5 worm cellular contexts compared by ENCODE assay signal in the genomic region with DNA sequence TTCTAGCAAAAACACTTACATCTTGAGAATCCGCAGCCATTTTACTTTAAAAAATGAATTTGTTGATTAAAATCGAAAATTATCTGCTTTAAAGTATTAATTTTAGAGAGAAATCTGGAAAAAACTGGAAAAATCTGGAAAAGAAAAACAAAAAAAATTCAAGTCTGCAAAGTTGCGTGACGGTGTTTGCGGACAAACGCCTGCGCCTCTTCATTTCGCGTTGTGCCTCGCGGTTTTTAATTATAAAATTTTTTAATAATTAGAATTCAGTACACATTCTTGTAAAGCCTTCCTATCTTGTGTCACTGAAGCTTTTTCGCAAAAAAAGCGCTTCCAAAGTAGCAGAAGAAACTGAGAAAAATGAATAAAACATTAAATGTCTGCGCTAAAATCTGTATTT.
TF ChIP-seq lines count a peak whose summit lies in the region.

A gene (minus strand): TSS at position 109 of the 400 bp plus-strand sequence.

TF ChIP-seq in whole organism, L1 larva, 84 proteins besides CTCF, POLR2A, EP300 and RAD21 (continues in another document):
- TF ChIP-seq grh-1 (GFP tag; IDR thresholded peaks at IDR 0.05; lab: Robert Waterston, UW) (0 out of 2 replicates have a peak, but pooled peaks have one; percentile 17), lir-3 (tag; optimal IDR thresholded peaks at IDR 0.05; lab: Kevin White, UChicago; ENCODE audit: poor library complexity) (no peak), tbx-2 (tag; optimal IDR thresholded peaks at IDR 0.05; lab: Kevin White, UChicago) (peak; percentile 69), fos-1 (tag; optimal IDR thresholded peaks at IDR 0.05; lab: Kevin White, UChicago) (no peak), unc-130 (tag; optimal IDR thresholded peaks at IDR 0.05; lab: Kevin White, UChicago) (peak; percentile 65), egl-13 (tag; optimal IDR thresholded peaks at IDR 0.05; lab: Kevin White, UChicago) (peak; percentile 69), blmp-1 (tag; optimal IDR thresholded peaks at IDR 0.05; lab: Kevin White, UChicago) (peak; percentile 37), mdl-1 (tag; optimal IDR thresholded peaks at IDR 0.05; lab: Kevin White, UChicago) (no peak), hlh-17 (GFP tag; optimal IDR thresholded peaks at IDR 0.05; lab: Kevin White, UChicago; ENCODE audit: borderline replicate concordance) (no peak), zag-1 (tag; optimal IDR thresholded peaks at IDR 0.05; lab: Kevin White, UChicago) (no peak), elt-3 (tag; optimal IDR thresholded peaks at IDR 0.05; lab: Kevin White, UChicago) (no peak), dsc-1 (tag; optimal IDR thresholded peaks at IDR 0.05; lab: Kevin White, UChicago) (peak; percentile 85), egl-27 (tag; optimal IDR thresholded peaks at IDR 0.05; lab: Kevin White, UChicago) (no peak), nhr-76 (tag; optimal IDR thresholded peaks at IDR 0.05; lab: Kevin White, UChicago) (no peak), irx-1 (tag; optimal IDR thresholded peaks at IDR 0.05; lab: Kevin White, UChicago) (peak; percentile 83), skn-1 (tag; optimal IDR thresholded peaks at IDR 0.05; lab: Kevin White, UChicago) (peak; percentile 69), fkh-4 (tag; optimal IDR thresholded peaks at IDR 0.05; lab: Kevin White, UChicago; ENCODE audit: borderline replicate concordance) (peak; percentile 30)

TF ChIP-seq in whole organism, L3 larva, 47 proteins besides CTCF, POLR2A, EP300 and RAD21 (continues in another document):
- TF ChIP-seq egl-5 (tag; optimal IDR thresholded peaks at IDR 0.05; lab: Kevin White, UChicago) (peak; percentile 64), snpc-4 (tag; optimal IDR thresholded peaks at IDR 0.05; lab: Kevin White, UChicago) (no peak), nhr-12 (tag; optimal IDR thresholded peaks at IDR 0.05; lab: Kevin White, UChicago) (no peak), skn-1 (tag; optimal IDR thresholded peaks at IDR 0.05; lab: Kevin White, UChicago) (no peak), elt-3 (tag; optimal IDR thresholded peaks at IDR 0.05; lab: Kevin White, UChicago) (no peak), ceh-82 (tag; optimal IDR thresholded peaks at IDR 0.05; lab: Kevin White, UChicago) (no peak), nhr-67 (tag; optimal IDR thresholded peaks at IDR 0.05; lab: Kevin White, UChicago) (no peak), fkh-10 (GFP tag; optimal IDR thresholded peaks at IDR 0.05; lab: Kevin White, UChicago) (peak; percentile 8), nfya-1 (tag; optimal IDR thresholded peaks at IDR 0.05; lab: Kevin White, UChicago; ENCODE audit: insufficient read depth) (peak; percentile 62), ztf-4 (tag; optimal IDR thresholded peaks at IDR 0.05; lab: Kevin White, UChicago) (no peak), ztf-11 (tag; optimal IDR thresholded peaks at IDR 0.05; lab: Kevin White, UChicago) (no peak), nhr-237 (tag; optimal IDR thresholded peaks at IDR 0.05; lab: Kevin White, UChicago) (no peak), tbx-2 (tag; optimal IDR thresholded peaks at IDR 0.05; lab: Kevin White, UChicago) (no peak), ceh-16 (tag; optimal IDR thresholded peaks at IDR 0.05; lab: Kevin White, UChicago) (no peak), unc-62 (GFP tag; optimal IDR thresholded peaks at IDR 0.05; lab: Kevin White, UChicago) (no peak), aly-2 (tag; optimal IDR thresholded peaks at IDR 0.05; lab: Kevin White, UChicago) (no peak), elt-1 (tag; optimal IDR thresholded peaks at IDR 0.05; lab: Kevin White, UChicago) (no peak), nhr-77 (tag; optimal IDR thresholded peaks at IDR 0.05; lab: Kevin White, UChicago) (no peak), nhr-25 (tag; optimal IDR thresholded peaks at IDR 0.05; lab: Kevin White, UChicago) (no peak)

TF ChIP-seq in whole organism, early embryonic, 17 proteins besides CTCF, POLR2A, EP300 and RAD21:
- TF ChIP-seq tbx-37 (GFP tag; conservative IDR thresholded peaks at IDR 0.05; lab: Robert Waterston, UW), result no peak
- TF ChIP-seq F13C5.2 (tag; optimal IDR thresholded peaks at IDR 0.05; lab: Kevin White, UChicago), result peak; percentile 29
- peak; percentile 28 for TF ChIP-seq hmbx-1 (tag; optimal IDR thresholded peaks at IDR 0.05; lab: Kevin White, UChicago)
- TF ChIP-seq tra-4 (tag; optimal IDR thresholded peaks at IDR 0.05; lab: Kevin White, UChicago), result no peak
- TF ChIP-seq pes-1 (GFP tag; IDR thresholded peaks at IDR 0.05; lab: Robert Waterston, UW), result 0 out of 2 replicates have a peak, but pooled peaks have one; percentile 14
TF ChIP-seq in whole organism, early embryonic: peak in this region for 3.

TF ChIP-seq in whole organism, midembryonic, 9 proteins besides CTCF, POLR2A, EP300 and RAD21:
- TF ChIP-seq med-1 (GFP tag; optimal IDR thresholded peaks at IDR 0.05; lab: Kevin White, UChicago; ENCODE audit: insufficient read depth) (no peak), cog-1 (tag; optimal IDR thresholded peaks at IDR 0.05; lab: Kevin White, UChicago) (peak; percentile 1)

TF ChIP-seq in whole organism, young adult, 124 proteins besides CTCF, POLR2A, EP300 and RAD21 (continues in another document):
- no peak for TF ChIP-seq nhr-90 (tag; optimal IDR thresholded peaks at IDR 0.05; lab: Kevin White, UChicago)
- peak; percentile 76 for TF ChIP-seq lin-40 (tag; optimal IDR thresholded peaks at IDR 0.05; lab: Kevin White, UChicago)
- TF ChIP-seq F39B2.1 (GFP tag; IDR thresholded peaks at IDR 0.05; lab: Robert Waterston, UW), result no peak
- no peak for TF ChIP-seq hrde-1 (tag; optimal IDR thresholded peaks at IDR 0.05; lab: Kevin White, UChicago; ENCODE audit: borderline replicate concordance)
- no peak for TF ChIP-seq ceh-58 (GFP tag; IDR thresholded peaks at IDR 0.05; lab: Robert Waterston, UW)
- no peak for TF ChIP-seq him-1 (tag; optimal IDR thresholded peaks at IDR 0.05; lab: Kevin White, UChicago)
- no peak for TF ChIP-seq gei-17 (GFP tag; optimal IDR thresholded peaks at IDR 0.05; lab: Kevin White, UChicago)
- TF ChIP-seq C17E4.6 (GFP tag; IDR thresholded peaks at IDR 0.05; lab: Robert Waterston, UW), result no peak
- TF ChIP-seq egl-44 (GFP tag; IDR thresholded peaks at IDR 0.05; lab: Robert Waterston, UW), result no peak
- peak; percentile 59 for TF ChIP-seq snpc-3.4 (tag; optimal IDR thresholded peaks at IDR 0.05; lab: Kevin White, UChicago)
- no peak for TF ChIP-seq B0035.1 (tag; optimal IDR thresholded peaks at IDR 0.05; lab: Kevin White, UChicago)
- peak; percentile 7 for TF ChIP-seq F23B12.7 (tag; optimal IDR thresholded peaks at IDR 0.05; lab: Kevin White, UChicago; ENCODE audit: insufficient read depth)
- no peak for TF ChIP-seq akir-1 (GFP tag; optimal IDR thresholded peaks at IDR 0.05; lab: Kevin White, UChicago)
- TF ChIP-seq snpc-4 (GFP tag; optimal IDR thresholded peaks at IDR 0.05; lab: Kevin White, UChicago), result no peak
- peak in 2 of 4 experiments; percentile 42 to 58 for TF ChIP-seq snpc-4 (tag; optimal IDR thresholded peaks at IDR 0.05; lab: Kevin White, UChicago)
- no peak for TF ChIP-seq dpff-1 (tag; optimal IDR thresholded peaks at IDR 0.05; lab: Kevin White, UChicago)
- no peak for TF ChIP-seq madf-10 (tag; optimal IDR thresholded peaks at IDR 0.05; lab: Kevin White, UChicago)
- TF ChIP-seq athp-1 (tag; optimal IDR thresholded peaks at IDR 0.05; lab: Kevin White, UChicago), result no peak
- TF ChIP-seq hsf-1 (GFP tag; IDR thresholded peaks at IDR 0.05; lab: Robert Waterston, UW), result peak; percentile 98
- no peak for TF ChIP-seq tbx-9 (tag; optimal IDR thresholded peaks at IDR 0.05; lab: Kevin White, UChicago; ENCODE audit: borderline replicate concordance)
- TF ChIP-seq nhr-80 (tag; optimal IDR thresholded peaks at IDR 0.05; lab: Kevin White, UChicago), result no peak
- no peak for TF ChIP-seq lsy-27 (tag; optimal IDR thresholded peaks at IDR 0.05; lab: Kevin White, UChicago; ENCODE audit: borderline replicate concordance, insufficient read depth)
- TF ChIP-seq B0336.3 (GFP tag; IDR thresholded peaks at IDR 0.05; lab: Robert Waterston, UW), result peak; percentile 48; the same call in 1 of the 2 replicates
- no peak for TF ChIP-seq B0261.1 (tag; optimal IDR thresholded peaks at IDR 0.05; lab: Kevin White, UChicago)
- no peak for TF ChIP-seq ccch-3 (GFP tag; optimal IDR thresholded peaks at IDR 0.05; lab: Kevin White, UChicago)
- TF ChIP-seq egl-18 (GFP tag; IDR thresholded peaks at IDR 0.05; lab: Robert Waterston, UW), result no peak
- TF ChIP-seq ztf-28 (GFP tag; IDR thresholded peaks at IDR 0.05; lab: Robert Waterston, UW), result no peak
- TF ChIP-seq lir-1 (GFP tag; conservative IDR thresholded peaks at IDR 0.05; lab: Robert Waterston, UW), result 0 out of 2 replicates have a peak, but pooled peaks have one; percentile 23
- TF ChIP-seq atf-7 (tag; optimal IDR thresholded peaks at IDR 0.05; lab: Kevin White, UChicago), result no peak
- peak; percentile 66 for TF ChIP-seq madf-6 (GFP tag; IDR thresholded peaks at IDR 0.05; lab: Robert Waterston, UW)
- TF ChIP-seq efl-1 (GFP tag; optimal IDR thresholded peaks at IDR 0.05; lab: Kevin White, UChicago), result peak; percentile 42
- TF ChIP-seq B0019.2 (GFP tag; conservative IDR thresholded peaks at IDR 0.05; lab: Robert Waterston, UW), result 0 out of 2 replicates have a peak, but pooled peaks have one; percentile 18
- TF ChIP-seq attf-3 (GFP tag; conservative IDR thresholded peaks at IDR 0.05; lab: Robert Waterston, UW), result peak; percentile 59
- TF ChIP-seq lsl-1 (GFP tag; optimal IDR thresholded peaks at IDR 0.05; lab: Kevin White, UChicago), result peak; percentile 68
- TF ChIP-seq ceh-100 (GFP tag; IDR thresholded peaks at IDR 0.05; lab: Robert Waterston, UW), result no peak
- no peak for TF ChIP-seq fkh-3 (tag; optimal IDR thresholded peaks at IDR 0.05; lab: Kevin White, UChicago)
- TF ChIP-seq nfya-2 (GFP tag; IDR thresholded peaks at IDR 0.05; lab: Robert Waterston, UW), result no peak
- no peak for TF ChIP-seq C06A6.2 (GFP tag; conservative IDR thresholded peaks at IDR 0.05; lab: Robert Waterston, UW)
- TF ChIP-seq F57A8.1 (GFP tag; optimal IDR thresholded peaks at IDR 0.05; lab: Kevin White, UChicago), result no peak
- TF ChIP-seq ceh-79 (tag; optimal IDR thresholded peaks at IDR 0.05; lab: Kevin White, UChicago), result no peak
- TF ChIP-seq Y95B8A.8 (GFP tag; IDR thresholded peaks at IDR 0.05; lab: Robert Waterston, UW), result peak; percentile 71; the same call in 1 of the 2 replicates
- no peak for TF ChIP-seq zim-3 (tag; optimal IDR thresholded peaks at IDR 0.05; lab: Kevin White, UChicago)
- no peak for TF ChIP-seq ceh-27 (GFP tag; optimal IDR thresholded peaks at IDR 0.05; lab: Kevin White, UChicago)
- peak; percentile 62 for TF ChIP-seq mcd-1 (GFP tag; IDR thresholded peaks at IDR 0.05; lab: Robert Waterston, UW)
- no peak for TF ChIP-seq nhr-27 (tag; optimal IDR thresholded peaks at IDR 0.05; lab: Kevin White, UChicago)
- TF ChIP-seq ztf-26 (tag; optimal IDR thresholded peaks at IDR 0.05; lab: Kevin White, UChicago), result peak; percentile 27
- TF ChIP-seq dox-1 (GFP tag; IDR thresholded peaks at IDR 0.05; lab: Robert Waterston, UW), result peak; percentile 86
- no peak for TF ChIP-seq attf-6 (GFP tag; IDR thresholded peaks at IDR 0.05; lab: Robert Waterston, UW)
